Worm (Caenorhabditis elegans): Measurements from ENCODE around the gene mutd-1.

DNA sequence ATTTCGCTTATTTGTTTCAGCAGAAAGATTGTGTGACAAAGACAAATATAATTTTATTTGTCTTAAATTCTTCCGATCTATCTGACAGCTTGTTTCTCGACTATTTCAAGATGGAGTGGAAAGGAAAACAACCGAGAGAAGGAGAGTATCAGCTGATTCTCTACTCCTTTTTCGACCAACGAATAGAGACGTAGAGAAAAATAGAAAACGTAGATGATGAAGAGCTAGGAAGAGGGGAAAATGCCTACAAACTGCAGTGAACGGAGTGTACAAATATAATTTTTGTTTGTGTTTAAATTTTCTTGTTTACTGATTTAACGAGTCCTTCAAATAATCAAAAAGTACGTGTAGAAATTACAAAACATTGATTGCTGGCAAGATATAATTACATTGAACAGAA is 13.8 kb upstream of the mutd-1 start:
- no peak for TF ChIP-seq Y22D7AL.16 (tag; optimal IDR thresholded peaks at IDR 0.05)
- no peak for TF ChIP-seq pha-4 (tag; optimal IDR thresholded peaks at IDR 0.05)
- no peak for TF ChIP-seq ama-1 (optimal IDR thresholded peaks at IDR 0.05)
- no peak for TF ChIP-seq dve-1 (tag; optimal IDR thresholded peaks at IDR 0.05)
- no peak for TF ChIP-seq madf-2 (tag; optimal IDR thresholded peaks at IDR 0.05)
- TF ChIP-seq pha-2 (tag; optimal IDR thresholded peaks at IDR 0.05), result no peak
- no peak for TF ChIP-seq T23F11.4 (GFP tag; optimal IDR thresholded peaks at IDR 0.05)

All from whole organism, late embryonic.